Worm (Caenorhabditis elegans): Measurements from ENCODE around the gene C06E4.1.

ce11 chrIV:7235382-7235917, 47.6 kb upstream of the C06E4.1 start:
- TF ChIP-seq him-1 (tag; optimal IDR thresholded peaks at IDR 0.05) (no peak), dao-5 (tag; optimal IDR thresholded peaks at IDR 0.05) (no peak)

All from whole organism, L4/young adult.